Worm (Caenorhabditis elegans): ENCODE results near the gene unc-45.

The unc-45 gene

ce11 chrIII:535266-536107 lies 44.1 kb downstream of the unc-45 start:
- TF ChIP-seq F13H6.1 (tag; optimal IDR thresholded peaks at IDR 0.05): peak; percentile 12
- TF ChIP-seq unc-62 (GFP tag; optimal IDR thresholded peaks at IDR 0.05): no peak
- TF ChIP-seq lsy-2 (tag; optimal IDR thresholded peaks at IDR 0.05): peak in 1 of 2 experiments; percentile 40
- TF ChIP-seq gmeb-1 (tag; optimal IDR thresholded peaks at IDR 0.05): peak; percentile 14
- peak; percentile 30 for TF ChIP-seq sma-9 (GFP tag; optimal IDR thresholded peaks at IDR 0.05)
- no peak for TF ChIP-seq sma-9 (tag; optimal IDR thresholded peaks at IDR 0.05)
- TF ChIP-seq zag-1 (tag; optimal IDR thresholded peaks at IDR 0.05): no peak
- TF ChIP-seq fos-1 (tag; optimal IDR thresholded peaks at IDR 0.05): peak; percentile 17
- TF ChIP-seq crh-2 (tag; optimal IDR thresholded peaks at IDR 0.05): peak; percentile 49
- peak; percentile 26 for TF ChIP-seq unc-55 (GFP tag; optimal IDR thresholded peaks at IDR 0.05)
- TF ChIP-seq lin-11 (tag; optimal IDR thresholded peaks at IDR 0.05): peak; percentile 9
- no peak for TF ChIP-seq aly-2 (tag; optimal IDR thresholded peaks at IDR 0.05)

DNA sequence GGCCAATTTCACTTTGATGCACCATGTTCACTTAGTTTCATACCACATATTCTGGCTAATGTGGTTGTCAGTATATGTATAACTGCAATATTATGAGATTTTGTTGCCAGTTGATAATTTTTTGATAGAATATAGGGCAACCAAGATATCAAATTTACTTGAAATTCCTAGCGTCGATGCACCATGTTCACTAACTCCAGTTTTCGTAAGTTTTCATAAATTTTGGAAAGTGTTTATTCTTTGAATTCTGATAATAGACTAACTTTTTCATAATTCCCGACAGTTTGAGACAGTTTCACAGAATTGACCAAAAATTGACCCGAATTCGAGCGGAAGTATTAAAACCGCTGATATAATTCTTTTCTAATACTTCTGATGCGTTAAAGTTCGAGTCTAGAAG lies 45.7 kb downstream of the unc-45 start:
- TF ChIP-seq nhr-10 (tag; optimal IDR thresholded peaks at IDR 0.05) (no peak), nhr-237 (tag; optimal IDR thresholded peaks at IDR 0.05) (no peak), zag-1 (tag; optimal IDR thresholded peaks at IDR 0.05) (no peak), lin-39 (tag; optimal IDR thresholded peaks at IDR 0.05) (no peak), nhr-6 (tag; optimal IDR thresholded peaks at IDR 0.05) (no peak), ceh-82 (tag; optimal IDR thresholded peaks at IDR 0.05) (no peak), nhr-129 (tag; optimal IDR thresholded peaks at IDR 0.05) (no peak), lsy-2 (tag; optimal IDR thresholded peaks at IDR 0.05) (no peak), peb-1 (tag; optimal IDR thresholded peaks at IDR 0.05) (no peak), R02D3.7 (tag; optimal IDR thresholded peaks at IDR 0.05) (no peak), nhr-23 (tag; optimal IDR thresholded peaks at IDR 0.05) (no peak), Y55F3AM.14 (GFP tag; optimal IDR thresholded peaks at IDR 0.05) (no peak), ama-1 (optimal IDR thresholded peaks at IDR 0.05) (no peak), nhr-21 (tag; optimal IDR thresholded peaks at IDR 0.05) (no peak), mab-5 (tag; optimal IDR thresholded peaks at IDR 0.05) (no peak), ztf-1 (GFP tag; conservative IDR thresholded peaks at IDR 0.05) (no peak), skn-1 (tag; optimal IDR thresholded peaks at IDR 0.05) (no peak), unc-62 (GFP tag; optimal IDR thresholded peaks at IDR 0.05) (no peak), sma-9 (GFP tag; optimal IDR thresholded peaks at IDR 0.05) (no peak), sma-9 (tag; optimal IDR thresholded peaks at IDR 0.05) (no peak), nhr-11 (tag; optimal IDR thresholded peaks at IDR 0.05) (no peak)

- TF ChIP-seq zag-1 (tag; optimal IDR thresholded peaks at IDR 0.05) (no peak), R02D3.7 (tag; optimal IDR thresholded peaks at IDR 0.05) (no peak), elt-1 (tag; optimal IDR thresholded peaks at IDR 0.05) (no peak), mdl-1 (tag; optimal IDR thresholded peaks at IDR 0.05) (no peak), blmp-1 (tag; optimal IDR thresholded peaks at IDR 0.05; ENCODE audit: insufficient read depth) (no peak), unc-39 (tag; optimal IDR thresholded peaks at IDR 0.05) (no peak), skn-1 (tag; optimal IDR thresholded peaks at IDR 0.05) (no peak), Y55F3AM.14 (GFP tag; optimal IDR thresholded peaks at IDR 0.05) (no peak), nhr-237 (tag; optimal IDR thresholded peaks at IDR 0.05) (no peak), nhr-10 (tag; optimal IDR thresholded peaks at IDR 0.05) (no peak), ZK546.5 (tag; optimal IDR thresholded peaks at IDR 0.05) (no peak)
These were observed 50.4 kb downstream of the unc-45 start, which contains the start of gene T22F7.1 for ce11 chrIII:541766-542165. T22F7.1 (plus strand) TSS chrIII:542066.

DNA sequence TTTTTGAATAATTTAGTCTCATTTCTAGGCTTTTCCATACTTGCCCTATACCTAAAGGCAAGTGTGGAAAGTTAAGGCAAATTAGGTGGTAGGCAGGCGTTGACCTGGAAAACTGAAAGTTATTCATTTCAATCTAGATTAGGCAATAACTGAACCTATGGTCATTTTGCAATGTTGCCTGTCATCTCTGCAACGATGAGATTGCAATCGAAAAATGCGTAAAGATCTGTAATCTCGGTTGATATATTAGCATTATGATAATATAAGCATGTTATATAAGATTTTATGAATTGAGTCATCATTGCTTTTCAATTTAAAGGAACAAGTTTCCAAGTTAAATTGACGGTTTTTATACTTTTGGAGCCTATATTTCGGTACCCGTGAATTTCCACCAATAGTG lies 56.4 kb downstream of the unc-45 start:
- TF ChIP-seq nhr-11 (tag; optimal IDR thresholded peaks at IDR 0.05) (no peak), elt-1 (tag; optimal IDR thresholded peaks at IDR 0.05) (peak; percentile 68), ceh-16 (tag; optimal IDR thresholded peaks at IDR 0.05) (peak; percentile 18)

ce11 chrIII:549231-549630 lies 57.9 kb downstream of the unc-45 start:
- TF ChIP-seq ztf-4 (tag; optimal IDR thresholded peaks at IDR 0.05) (no peak), peb-1 (tag; optimal IDR thresholded peaks at IDR 0.05) (no peak), mbf-1 (tag; optimal IDR thresholded peaks at IDR 0.05) (no peak), nhr-6 (tag; optimal IDR thresholded peaks at IDR 0.05) (no peak), nhr-21 (tag; optimal IDR thresholded peaks at IDR 0.05) (no peak), nhr-25 (tag; optimal IDR thresholded peaks at IDR 0.05) (no peak), C34F6.9 (tag; optimal IDR thresholded peaks at IDR 0.05) (no peak), mab-5 (tag; optimal IDR thresholded peaks at IDR 0.05) (no peak), zag-1 (tag; optimal IDR thresholded peaks at IDR 0.05) (no peak), ztf-11 (tag; optimal IDR thresholded peaks at IDR 0.05) (no peak), dmd-4 (tag; optimal IDR thresholded peaks at IDR 0.05) (no peak), nhr-12 (tag; optimal IDR thresholded peaks at IDR 0.05) (no peak), lsy-2 (tag; optimal IDR thresholded peaks at IDR 0.05) (no peak)

All from whole organism, L2 larva.